Worm (Caenorhabditis elegans): ENCODE results near the gene pbs-1.

pbs-1 gene

ce11 chrIV:1659045-1659741, 50.4 kb downstream of the pbs-1 start, which contains the start of gene rps-28:
TSS of gene rps-28 (plus strand) at chrIV:1659691.
- TF ChIP-seq sdc-2 (tag; optimal IDR thresholded peaks at IDR 0.05) (peak; percentile 50), ama-1 (optimal IDR thresholded peaks at IDR 0.05) (no peak), T23F11.4 (GFP tag; optimal IDR thresholded peaks at IDR 0.05) (peak; percentile 77), pqm-1 (tag; optimal IDR thresholded peaks at IDR 0.05) (peak; percentile 12), mec-3 (tag; optimal IDR thresholded peaks at IDR 0.05; ENCODE audit: borderline replicate concordance) (no peak), syd-9 (tag; optimal IDR thresholded peaks at IDR 0.05) (peak; percentile 80), elt-4 (tag; optimal IDR thresholded peaks at IDR 0.05) (no peak), F13H6.1 (tag; optimal IDR thresholded peaks at IDR 0.05) (peak; percentile 84), unc-42 (tag; optimal IDR thresholded peaks at IDR 0.05) (peak; percentile 98), ceh-2 (tag; optimal IDR thresholded peaks at IDR 0.05) (peak; percentile 76), elt-2 (tag; optimal IDR thresholded peaks at IDR 0.05) (peak; percentile 97), pat-9 (tag; optimal IDR thresholded peaks at IDR 0.05) (peak; percentile 77), ref-2 (tag; optimal IDR thresholded peaks at IDR 0.05) (peak; percentile 95), ceh-45 (GFP tag; IDR thresholded peaks at IDR 0.05) (peak; percentile 70), ztf-16 (tag; optimal IDR thresholded peaks at IDR 0.05) (peak; percentile 91), ceh-6 (GFP tag; optimal IDR thresholded peaks at IDR 0.05) (peak; percentile 61), ceh-19 (GFP tag; optimal IDR thresholded peaks at IDR 0.05) (peak; percentile 84), dve-1 (tag; optimal IDR thresholded peaks at IDR 0.05) (peak; percentile 92), K09A11.1 (tag; optimal IDR thresholded peaks at IDR 0.05; ENCODE audit: insufficient read depth) (peak; percentile 94), eyg-1 (tag; optimal IDR thresholded peaks at IDR 0.05) (peak; percentile 73), nhr-232 (tag; optimal IDR thresholded peaks at IDR 0.05) (peak; percentile 63), pha-2 (tag; optimal IDR thresholded peaks at IDR 0.05) (peak; percentile 80), unc-3 (GFP tag; conservative IDR thresholded peaks at IDR 0.05) (peak; percentile 79), unc-3 (tag; optimal IDR thresholded peaks at IDR 0.05) (peak; percentile 90), K02D7.2 (tag; optimal IDR thresholded peaks at IDR 0.05) (peak; percentile 61), ahr-1 (tag; optimal IDR thresholded peaks at IDR 0.05) (peak; percentile 72), fkh-6 (tag; optimal IDR thresholded peaks at IDR 0.05) (peak; percentile 78), gmeb-2 (tag; optimal IDR thresholded peaks at IDR 0.05) (peak; percentile 68), hlh-6 (tag; optimal IDR thresholded peaks at IDR 0.05) (peak; percentile 42), ceh-30 (tag; optimal IDR thresholded peaks at IDR 0.05) (peak; percentile 97), pros-1 (tag; optimal IDR thresholded peaks at IDR 0.05) (peak; percentile 44), hlh-8 (tag; optimal IDR thresholded peaks at IDR 0.05) (peak; percentile 61), lin-11 (tag; optimal IDR thresholded peaks at IDR 0.05) (peak; percentile 49), madf-2 (tag; optimal IDR thresholded peaks at IDR 0.05) (peak; percentile 73), fkh-10 (GFP tag; optimal IDR thresholded peaks at IDR 0.05) (peak; percentile 25), hlh-15 (tag; optimal IDR thresholded peaks at IDR 0.05) (no peak), ceh-9 (tag; optimal IDR thresholded peaks at IDR 0.05) (no peak), unc-55 (GFP tag; optimal IDR thresholded peaks at IDR 0.05) (peak; percentile 79), ceh-22 (tag; optimal IDR thresholded peaks at IDR 0.05) (no peak), ceh-14 (tag; optimal IDR thresholded peaks at IDR 0.05) (peak; percentile 97), pax-1 (tag; optimal IDR thresholded peaks at IDR 0.05) (peak; percentile 87), hlh-30 (tag; optimal IDR thresholded peaks at IDR 0.05; ENCODE audit: insufficient read depth) (peak; percentile 64), ceh-31 (tag; optimal IDR thresholded peaks at IDR 0.05) (peak; percentile 95), dmd-4 (tag; optimal IDR thresholded peaks at IDR 0.05; ENCODE audit: borderline replicate concordance) (no peak), pag-3 (tag; optimal IDR thresholded peaks at IDR 0.05; ENCODE audit: borderline replicate concordance) (peak; percentile 24), Y22D7AL.16 (tag; optimal IDR thresholded peaks at IDR 0.05) (peak; percentile 73), tbx-7 (tag; optimal IDR thresholded peaks at IDR 0.05) (peak; percentile 46), C38D4.7 (GFP tag; optimal IDR thresholded peaks at IDR 0.05) (peak; percentile 60), npax-4 (tag; optimal IDR thresholded peaks at IDR 0.05) (peak; percentile 61), C08G9.2 (tag; optimal IDR thresholded peaks at IDR 0.05) (peak; percentile 77), rnt-1 (tag; optimal IDR thresholded peaks at IDR 0.05) (peak; percentile 97), nfya-1 (tag; optimal IDR thresholded peaks at IDR 0.05) (peak; percentile 99)
